Worm (Caenorhabditis elegans) whole organism, L2 larva: ENCODE results near the gene unc-85.

Source experiments
- C34F6.9 ChIP-seq: fragments of 150-350 bp; optimal IDR thresholded peaks from 2 replicates; lab custom pipeline; 2014; ENCODE audit warnings: missing biosample characterization, missing genetic modification characterization
- R02D3.7 ChIP-seq: fragments of 150-350 bp; optimal IDR thresholded peaks from 2 replicates; lab custom pipeline; 2014; ENCODE audit warnings: missing biosample characterization, missing genetic modification characterization
- Y55F3AM.14 ChIP-seq: fragments of 200-800 bp; sonication (Bioruptor generic); optimal IDR thresholded peaks from 2 replicates; lab custom pipeline; 2018; ENCODE audit warnings: mild to moderate bottlenecking, missing genetic modification characterization, missing compliant biosample characterization
- ama-1 ChIP-seq: fragments of 150-350 bp; optimal IDR thresholded peaks from 2 replicates; lab custom pipeline; 2018; ENCODE audit warnings: inconsistent platforms
- blmp-1 ChIP-seq: sonication (generic microtip); optimal IDR thresholded peaks from 2 replicates; lab custom pipeline; 2017; ENCODE audit warnings: missing genetic modification characterization, mild to moderate bottlenecking, missing compliant biosample characterization, antibody characterized with exemption, moderate library complexity; ENCODE audit not compliant: insufficient read depth
- crh-2 ChIP-seq: sonication (generic microtip); optimal IDR thresholded peaks from 2 replicates; lab custom pipeline; 2017; ENCODE audit warnings: missing biosample characterization, missing genetic modification characterization
- elt-3 ChIP-seq: sonication (generic microtip); optimal IDR thresholded peaks from 2 replicates; lab custom pipeline; 2017; ENCODE audit warnings: missing biosample characterization, missing genetic modification characterization
- mab-5 ChIP-seq: fragments of 150-350 bp; optimal IDR thresholded peaks from 2 replicates; lab custom pipeline; 2014; ENCODE audit warnings: missing biosample characterization, missing genetic modification characterization
- nhr-21 ChIP-seq: fragments of 150-350 bp; optimal IDR thresholded peaks from 2 replicates; lab custom pipeline; 2014; ENCODE audit warnings: missing biosample characterization, missing genetic modification characterization
- nhr-25 ChIP-seq: fragments of 150-350 bp; sonication (generic microtip); optimal IDR thresholded peaks from 3 replicates; lab custom pipeline; 2014; ENCODE audit warnings: missing biosample characterization, missing genetic modification characterization
- peb-1 ChIP-seq: fragments of 150-350 bp; optimal IDR thresholded peaks from 2 replicates; lab custom pipeline; 2014; ENCODE audit warnings: missing biosample characterization, missing genetic modification characterization
- sem-4 ChIP-seq: fragments of 150-350 bp; optimal IDR thresholded peaks from 2 replicates; lab custom pipeline; 2014; ENCODE audit warnings: missing biosample characterization, missing genetic modification reagents, missing genetic modification characterization
- skn-1 ChIP-seq: sonication (generic microtip); optimal IDR thresholded peaks from 2 replicates; lab custom pipeline; 2017; ENCODE audit warnings: missing biosample characterization, missing genetic modification characterization
- sma-3 ChIP-seq: sonication (generic microtip); optimal IDR thresholded peaks from 2 replicates; lab custom pipeline; 2016; ENCODE audit warnings: missing genetic modification reagents, missing genetic modification characterization, missing compliant biosample characterization
- ztf-11 ChIP-seq: sonication (generic microtip); optimal IDR thresholded peaks from 2 replicates; lab custom pipeline; 2017; ENCODE audit warnings: missing biosample characterization, missing genetic modification characterization
- ztf-4 ChIP-seq: fragments of 150-350 bp; optimal IDR thresholded peaks from 2 replicates; lab custom pipeline; 2014; ENCODE audit warnings: missing biosample characterization, missing genetic modification characterization

Gene unc-85

ce11 chrII:4752257-4752728, 50.4 kb downstream of the unc-85 start, which contains the start of gene F41C3.1:
Gene F41C3.1 (plus strand): TSS chrII:4752307.
- no peak for TF ChIP-seq sem-4 (tag; lab: Kevin White, UChicago)
- TF ChIP-seq elt-3 (tag; lab: Kevin White, UChicago), result no peak
- TF ChIP-seq C34F6.9 (tag; lab: Kevin White, UChicago), result no peak
- TF ChIP-seq nhr-21 (tag; lab: Kevin White, UChicago), result no peak
- TF ChIP-seq peb-1, result no peak
- TF ChIP-seq ama-1 (lab: Kevin White, UChicago), result no peak
- no peak for TF ChIP-seq blmp-1 (tag; lab: Kevin White, UChicago)
- no peak for TF ChIP-seq ztf-11 (tag; lab: Kevin White, UChicago)
- TF ChIP-seq mab-5, result no peak
- no peak for TF ChIP-seq ztf-4 (tag; lab: Kevin White, UChicago)
- TF ChIP-seq Y55F3AM.14 (GFP tag; lab: Kevin White, UChicago), result no peak
- TF ChIP-seq crh-2 (tag; lab: Kevin White, UChicago), result no peak
- no peak for TF ChIP-seq nhr-25 (tag; lab: Kevin White, UChicago)
- TF ChIP-seq sma-3 (GFP tag; lab: Kevin White, UChicago), result no peak
- no peak for TF ChIP-seq skn-1
- TF ChIP-seq R02D3.7 (tag; lab: Kevin White, UChicago), result no peak
- TF ChIP-seq, all 48 proteins: peak for 0
